Fruit fly (Drosophila melanogaster) whole organism, adult: ENCODE measurements around the gene mino.

Experiments
- CG1620 ChIP-seq: fragments of 200-800 bp; sonication (Bioruptor generic); optimal IDR thresholded peaks from 2 replicates; lab custom pipeline; 2016; ENCODE audit warnings: missing biosample characterization, missing genetic modification characterization
- CG7045 ChIP-seq: fragments of 200-800 bp; sonication (Bioruptor generic); optimal IDR thresholded peaks from 2 replicates; lab custom pipeline; 2017; ENCODE audit warnings: missing biosample characterization, mild to moderate bottlenecking, missing genetic modification characterization
- CG7101 ChIP-seq: fragments of 200-800 bp; sonication (Bioruptor generic); optimal IDR thresholded peaks from 2 replicates; lab custom pipeline; 2018; ENCODE audit warnings: missing biosample characterization, mild to moderate bottlenecking, missing genetic modification characterization, moderate library complexity
- Clk ChIP-seq: fragments of 200-800 bp; sonication (Bioruptor generic); optimal IDR thresholded peaks from 2 replicates; lab custom pipeline; 2017; ENCODE audit warnings: missing biosample characterization, missing genetic modification characterization
- Hr96 ChIP-seq: fragments of 200-800 bp; sonication (Bioruptor generic); optimal IDR thresholded peaks from 2 replicates; lab custom pipeline; 2016; ENCODE audit warnings: missing biosample characterization, missing genetic modification characterization
- bab1 ChIP-seq: fragments of 200-800 bp; sonication (Bioruptor generic); optimal IDR thresholded peaks from 3 replicates; lab custom pipeline; 2019; ENCODE audit warnings: missing biosample characterization, mild to moderate bottlenecking, missing genetic modification characterization, moderate library complexity
- cic ChIP-seq: fragments of 200-800 bp; sonication (Bioruptor generic); optimal IDR thresholded peaks from 2 replicates; lab custom pipeline; 2017; ENCODE audit warnings: missing biosample characterization, mild to moderate bottlenecking, missing genetic modification characterization, moderate library complexity
- cnc ChIP-seq, 2 experiments: fragments of >200 bp; optimal IDR thresholded peaks; 2 replicates each; lab custom pipeline; 2017
- kay ChIP-seq: fragments of 200-800 bp; sonication (Bioruptor generic); peaks from one replicate; lab custom pipeline; 2016; ENCODE audit warnings: missing biosample characterization, missing genetic modification characterization, borderline replicate concordance
- toe ChIP-seq: fragments of 200-800 bp; sonication (Bioruptor generic); optimal IDR thresholded peaks from 2 replicates; lab custom pipeline; 2016; ENCODE audit warnings: missing biosample characterization, missing genetic modification characterization

- TF ChIP-seq cic (GFP tag; lab: Kevin White, UChicago) (no peak), Clk (GFP tag; lab: Kevin White, UChicago) (no peak), kay (no peak), cnc (optimal IDR thresholded peaks at IDR 0.05; lab: Kevin White, UChicago) (no peak), toe (GFP tag; lab: Kevin White, UChicago) (no peak), bab1 (GFP tag; lab: Kevin White, UChicago) (no peak), Hr96 (no peak), CG1620 (GFP tag; lab: Kevin White, UChicago) (no peak), CG7045 (no peak), CG7101 (tag; lab: Kevin White, UChicago) (no peak)
These were observed 19.3 kb upstream of the mino start, which contains the start of gene CG34353 for dm6 chr3R:27905695-27906094.
